Fruit fly (Drosophila melanogaster) ovary, adult (tissue): Measurements from ENCODE around the gene Vml.

Experiments used
- CG17801 ChIP-seq: fragments of 200-800 bp; optimal IDR thresholded peaks from 2 replicates; lab custom pipeline; 2019; ENCODE audit warnings: missing biosample characterization, mild to moderate bottlenecking, missing genetic modification characterization, moderate library complexity; ENCODE audit not compliant: partially characterized antibody

Gene Vml

DNA sequence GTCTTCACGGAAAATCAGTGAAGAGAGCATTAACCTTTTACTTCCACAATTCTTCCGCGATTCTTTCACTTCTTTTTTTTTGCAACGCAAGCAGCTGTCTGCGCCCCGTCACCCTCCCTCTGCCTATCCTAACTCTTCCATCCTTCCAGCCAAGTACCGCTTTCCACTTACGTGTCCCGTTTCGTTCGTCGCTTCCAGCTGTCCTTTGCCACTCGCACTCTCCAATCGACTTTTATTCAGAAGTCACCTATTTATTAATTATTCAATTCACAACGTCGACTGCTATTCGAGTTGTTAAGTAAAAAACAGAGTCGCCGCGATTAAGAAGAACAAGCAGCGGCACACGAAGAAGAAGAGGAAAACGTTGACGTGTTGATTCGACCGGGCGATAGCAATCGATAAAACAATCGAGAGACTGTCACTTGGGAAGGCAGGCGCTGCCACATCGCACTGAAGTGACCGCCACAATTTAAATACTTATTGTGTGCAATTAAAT, 870 bp upstream of the Vml start, which contains the start of gene Grp170:
Grp170 (minus strand) TSS at position 365 of the 496 bp plus-strand sequence.
- peak; percentile 54 for TF ChIP-seq CG17801 (GFP tag; lab: Kevin White, UChicago)

DNA sequence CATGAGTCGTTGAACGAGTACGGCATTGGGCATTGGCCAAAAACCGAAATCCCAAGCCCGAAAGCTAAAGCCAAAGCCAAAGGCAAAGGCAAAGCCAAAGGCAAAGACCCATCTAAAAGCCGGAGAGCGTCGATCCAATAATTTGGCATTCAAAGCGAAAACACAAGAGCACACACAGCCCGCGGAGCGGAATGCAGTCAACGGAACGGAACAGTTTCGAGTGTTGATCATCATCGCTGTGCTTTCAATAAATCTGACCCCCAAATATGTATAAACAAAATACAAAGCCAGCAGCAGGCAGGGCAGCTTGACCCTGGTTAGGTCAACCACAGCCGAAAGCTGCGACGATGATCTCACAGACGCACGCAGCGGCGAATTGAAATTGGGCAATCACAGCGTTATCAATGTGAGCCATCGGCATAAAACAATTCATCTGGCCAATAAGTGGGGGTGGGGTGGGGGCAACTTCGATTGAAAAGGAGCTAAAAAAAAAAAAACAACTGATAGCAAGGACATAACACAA, 3.2 kb downstream of the Vml start:
- no peak for TF ChIP-seq CG17801 (GFP tag; lab: Kevin White, UChicago)

DNA sequence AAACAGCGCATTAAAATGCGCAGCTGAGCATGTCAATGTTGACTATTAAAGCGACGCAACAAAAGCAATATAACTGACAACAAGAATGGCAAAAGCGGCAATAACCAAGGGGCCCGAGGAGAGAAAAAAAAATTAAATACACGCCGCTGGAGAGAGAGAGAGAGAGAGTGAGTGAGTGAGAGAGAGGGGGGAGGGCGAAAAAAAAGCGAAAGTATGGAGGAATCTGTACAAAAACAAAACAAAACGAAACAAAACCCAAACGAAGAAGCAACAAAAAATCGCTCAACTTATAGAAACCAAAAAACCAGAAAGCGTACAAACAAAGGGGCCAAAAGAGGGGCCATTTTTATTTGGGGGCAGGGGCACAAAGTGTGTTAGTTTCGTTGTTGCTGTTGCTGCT, 7.8 kb downstream of the Vml start:
- TF ChIP-seq CG17801 (GFP tag; lab: Kevin White, UChicago) = no peak

DNA sequence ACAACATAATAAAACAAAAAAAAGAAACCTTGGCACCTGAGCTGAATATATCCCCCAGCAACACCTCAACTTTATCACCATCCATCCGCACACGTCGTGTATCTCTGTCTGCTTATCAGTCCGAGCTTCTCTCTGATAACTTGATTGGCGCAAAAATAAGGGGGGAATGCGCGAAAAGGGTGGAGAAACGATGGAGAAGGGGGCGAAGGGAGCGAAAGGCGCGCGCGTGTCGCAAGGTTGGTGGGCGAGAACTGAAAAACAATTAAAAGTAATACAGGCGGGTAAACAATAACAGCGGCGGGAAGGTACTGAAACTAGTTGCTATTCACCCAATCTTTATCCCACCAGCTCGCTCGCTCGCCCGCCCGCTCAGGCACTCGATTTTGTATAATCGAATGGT, 10.6 kb downstream of the Vml start:
- no peak for TF ChIP-seq CG17801 (GFP tag; lab: Kevin White, UChicago)

DNA sequence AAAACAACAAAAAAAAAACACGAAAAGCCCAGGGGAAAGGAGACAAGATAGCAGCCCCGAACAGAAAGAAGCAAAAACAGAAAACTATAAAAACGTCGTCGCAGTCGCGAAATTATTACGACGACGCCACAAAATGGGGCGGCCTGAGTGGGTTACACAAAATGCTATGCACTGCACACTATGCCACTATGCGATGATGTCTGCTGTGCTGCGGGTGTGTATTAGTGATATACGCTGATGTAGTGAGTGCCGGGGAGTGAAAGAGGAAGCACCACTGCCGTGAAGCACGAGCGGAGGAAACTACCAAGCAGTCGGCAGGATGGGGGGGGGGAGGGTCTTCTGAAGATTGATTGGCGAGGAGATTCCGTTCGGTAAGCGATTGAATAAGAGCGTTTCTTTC, 11.4 kb downstream of the Vml start:
- TF ChIP-seq CG17801 (GFP tag; lab: Kevin White, UChicago) = no peak

DNA sequence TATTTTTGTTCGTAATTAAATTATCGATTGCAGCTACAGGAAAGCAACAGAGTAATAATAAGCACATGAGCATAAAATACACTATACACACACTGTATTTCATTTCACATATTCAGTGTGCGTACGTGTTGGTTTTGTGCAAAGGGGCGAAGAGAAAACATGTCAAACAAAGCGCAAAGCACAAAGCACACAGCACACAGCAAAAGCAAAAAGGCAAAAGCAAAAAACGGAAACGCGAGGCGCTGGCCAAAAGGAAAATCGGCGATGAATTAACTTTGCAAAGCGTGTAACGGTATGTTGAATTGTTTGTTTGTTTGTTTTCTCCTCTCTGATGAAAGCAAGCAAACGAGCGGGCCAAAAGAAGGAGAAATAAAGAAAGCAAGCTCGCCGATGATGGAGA, 12.7 kb downstream of the Vml start:
- TF ChIP-seq CG17801 (GFP tag; lab: Kevin White, UChicago) = no peak

DNA sequence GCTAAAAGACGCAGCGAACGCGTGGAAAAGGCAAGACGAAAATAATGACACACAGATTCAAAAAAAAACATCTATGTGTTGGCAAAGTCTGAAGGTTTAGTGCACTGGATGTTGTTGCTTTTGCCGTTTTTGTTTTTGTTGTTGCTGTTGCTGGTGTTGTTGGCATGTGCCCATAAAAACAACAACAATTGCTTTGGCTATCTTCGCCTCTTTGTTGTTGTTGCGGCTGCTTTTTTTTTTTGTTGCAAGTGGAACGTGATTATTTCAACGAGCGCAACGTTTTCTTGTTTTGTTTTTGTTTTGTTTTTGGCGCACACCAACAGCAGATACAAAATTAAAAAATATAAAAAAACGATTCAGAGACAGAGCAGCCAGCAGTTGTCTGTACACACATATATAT, 13.5 kb downstream of the Vml start:
- TF ChIP-seq CG17801 (GFP tag; lab: Kevin White, UChicago) = peak; percentile 75

DNA sequence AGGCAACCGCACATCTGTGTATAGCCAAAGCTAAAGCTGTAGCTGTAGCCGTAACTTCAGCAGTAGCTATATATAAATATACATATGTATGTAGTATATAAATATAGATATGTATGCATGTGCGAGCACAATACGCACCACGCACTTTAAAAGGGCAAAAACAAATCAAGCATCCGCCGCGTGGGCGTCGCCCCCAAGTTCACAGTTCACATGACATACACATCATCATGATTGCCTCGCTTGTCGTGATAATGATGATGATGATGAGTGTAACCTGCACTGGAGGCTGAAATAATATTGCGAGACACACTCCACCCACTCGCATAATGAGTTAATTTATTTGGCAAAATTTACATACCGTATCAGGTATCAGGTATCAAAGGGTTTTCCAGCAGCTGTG, 15.4 kb downstream of the Vml start:
- TF ChIP-seq CG17801 (GFP tag; lab: Kevin White, UChicago) = no peak

DNA sequence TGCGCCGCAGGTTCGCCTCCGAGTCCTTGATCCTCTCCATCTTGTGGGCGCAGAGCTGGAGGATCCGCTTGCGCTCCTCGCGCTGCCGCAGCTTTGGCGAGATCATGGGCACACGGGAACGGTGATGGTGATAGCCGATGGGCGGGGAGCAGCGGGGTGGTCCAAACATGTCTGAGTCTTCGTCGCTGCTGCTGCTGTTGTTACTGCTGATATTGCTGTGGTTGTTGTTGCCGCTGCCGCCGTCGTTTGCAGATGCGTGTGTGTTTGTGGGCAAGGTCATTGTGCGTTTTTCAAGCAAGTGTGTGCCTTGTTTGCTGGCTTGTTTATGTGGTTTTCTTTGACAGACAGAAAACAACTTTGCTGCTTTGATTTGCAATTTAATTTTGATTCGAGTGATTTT, 16.8 kb downstream of the Vml start:
- no peak for TF ChIP-seq CG17801 (GFP tag; lab: Kevin White, UChicago)

DNA sequence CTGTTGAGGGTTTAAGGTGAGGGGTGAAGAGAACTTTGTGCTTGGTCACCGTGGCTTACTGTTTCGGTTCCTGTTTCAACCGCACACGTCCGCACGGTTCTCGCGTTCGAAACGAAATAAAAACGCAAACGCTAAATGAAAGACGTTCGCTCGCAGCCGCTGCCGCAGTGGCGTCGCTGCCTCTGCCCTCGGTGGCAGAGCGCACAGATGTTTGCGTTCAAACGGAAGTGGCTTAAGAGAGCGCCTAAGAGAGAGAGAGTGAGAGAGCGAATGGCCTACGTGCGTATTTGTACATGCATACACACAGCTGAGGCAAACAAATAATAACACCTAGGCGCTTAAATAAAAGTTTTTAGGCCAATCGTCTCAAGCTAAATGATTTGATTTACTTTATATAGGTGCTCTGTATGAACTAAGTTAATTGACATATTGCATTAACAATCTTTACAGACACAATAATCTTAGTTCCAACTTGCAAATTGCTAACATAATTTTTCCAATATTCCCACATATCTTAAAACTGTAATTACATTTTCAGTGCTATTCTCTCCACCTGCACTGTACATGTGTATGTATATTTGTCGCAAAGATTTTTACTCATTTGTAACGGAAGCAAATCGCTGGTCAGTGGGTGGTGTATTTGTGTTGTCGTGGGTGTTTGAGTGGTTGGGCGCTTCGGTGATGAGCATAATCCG, 17.8 kb downstream of the Vml start, which contains the start of gene CG2865:
CG2865 (minus strand) TSS at position 118 of the 695 bp plus-strand sequence.
- TF ChIP-seq CG17801 (GFP tag; lab: Kevin White, UChicago) = peak; percentile 99

DNA sequence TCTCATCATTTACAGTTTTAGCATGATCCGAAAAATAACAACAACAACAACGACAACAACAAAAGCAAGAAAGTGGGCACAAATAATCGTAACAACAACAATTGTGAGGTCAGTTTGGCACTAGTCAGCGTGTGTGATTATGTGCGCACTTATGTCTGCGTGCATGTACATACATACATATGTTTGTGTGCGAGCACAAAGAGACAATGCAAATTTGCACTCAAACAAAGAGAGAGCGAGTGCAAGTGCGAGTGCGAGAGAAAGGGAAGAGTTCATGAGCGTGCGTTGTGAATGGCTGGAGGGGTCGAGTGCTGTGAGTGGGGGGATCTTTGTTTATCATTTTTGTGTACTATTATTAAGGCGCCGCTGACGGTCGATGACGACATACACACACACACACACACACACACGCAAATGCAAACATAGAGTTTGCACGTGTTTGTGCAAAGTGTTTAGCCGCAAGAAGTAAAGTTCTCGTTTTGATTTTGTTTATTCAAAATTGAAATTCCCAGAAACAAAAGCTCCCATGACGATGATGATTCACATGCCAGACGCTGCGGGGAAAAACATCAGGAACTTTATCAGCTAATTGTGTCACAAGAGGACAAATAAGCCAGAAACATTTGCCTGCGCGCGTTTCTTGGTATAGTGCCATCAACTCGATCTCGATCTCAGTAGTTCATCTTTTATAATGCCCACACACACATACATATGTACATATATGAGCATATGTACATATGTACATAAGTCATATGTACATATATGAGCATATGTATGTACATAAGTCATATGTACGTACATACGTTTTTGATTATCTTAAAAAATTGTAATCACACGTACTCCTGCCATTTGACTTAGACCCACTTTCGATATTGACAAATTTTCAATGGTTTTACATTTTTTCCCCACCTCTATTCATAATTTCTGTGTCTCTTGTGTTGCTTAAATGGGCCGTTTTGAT, 19.1 kb downstream of the Vml start:
- peak; percentile 46 for TF ChIP-seq CG17801 (GFP tag; lab: Kevin White, UChicago)

DNA sequence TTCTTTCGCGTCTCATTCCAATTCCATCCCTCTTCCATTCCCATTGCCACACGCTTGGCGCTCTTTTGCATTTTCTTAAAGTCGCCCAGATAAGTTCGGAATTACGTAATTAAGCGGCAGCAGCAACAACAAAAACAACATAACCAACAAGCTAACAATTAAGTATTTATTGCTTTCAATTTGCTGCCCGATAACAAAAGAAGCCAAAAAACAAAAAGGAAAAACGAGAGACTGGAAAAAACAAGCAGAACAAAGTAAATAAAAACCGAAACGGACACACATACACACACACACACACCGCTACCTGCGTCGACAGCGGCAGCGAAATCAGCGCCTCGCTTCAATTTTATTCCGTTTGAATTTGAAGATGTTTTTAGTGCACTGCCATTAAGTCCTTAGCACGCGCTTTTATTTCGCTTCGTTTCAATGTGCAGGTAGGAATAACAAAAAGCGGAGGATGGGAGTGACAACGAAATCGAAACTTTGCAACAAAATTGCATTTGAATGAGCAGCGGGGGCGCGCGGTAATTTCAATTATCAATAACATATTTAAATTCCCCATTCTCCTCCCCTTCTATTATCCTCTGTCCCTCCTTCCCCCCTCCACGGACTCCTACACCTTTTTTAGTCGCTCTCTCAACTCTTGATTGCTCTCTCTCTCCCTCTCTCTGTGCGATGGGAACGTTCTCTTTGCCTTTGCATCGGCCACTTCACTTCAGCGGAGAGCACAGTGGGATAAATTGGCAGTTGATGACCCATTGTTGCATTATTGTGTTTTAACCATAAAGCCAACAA, 20.0 kb downstream of the Vml start, which contains the start of gene Raf:
Raf (plus strand) TSS at position 32 of the 795 bp plus-strand sequence.
- peak; percentile 39 for TF ChIP-seq CG17801 (GFP tag; lab: Kevin White, UChicago)

DNA sequence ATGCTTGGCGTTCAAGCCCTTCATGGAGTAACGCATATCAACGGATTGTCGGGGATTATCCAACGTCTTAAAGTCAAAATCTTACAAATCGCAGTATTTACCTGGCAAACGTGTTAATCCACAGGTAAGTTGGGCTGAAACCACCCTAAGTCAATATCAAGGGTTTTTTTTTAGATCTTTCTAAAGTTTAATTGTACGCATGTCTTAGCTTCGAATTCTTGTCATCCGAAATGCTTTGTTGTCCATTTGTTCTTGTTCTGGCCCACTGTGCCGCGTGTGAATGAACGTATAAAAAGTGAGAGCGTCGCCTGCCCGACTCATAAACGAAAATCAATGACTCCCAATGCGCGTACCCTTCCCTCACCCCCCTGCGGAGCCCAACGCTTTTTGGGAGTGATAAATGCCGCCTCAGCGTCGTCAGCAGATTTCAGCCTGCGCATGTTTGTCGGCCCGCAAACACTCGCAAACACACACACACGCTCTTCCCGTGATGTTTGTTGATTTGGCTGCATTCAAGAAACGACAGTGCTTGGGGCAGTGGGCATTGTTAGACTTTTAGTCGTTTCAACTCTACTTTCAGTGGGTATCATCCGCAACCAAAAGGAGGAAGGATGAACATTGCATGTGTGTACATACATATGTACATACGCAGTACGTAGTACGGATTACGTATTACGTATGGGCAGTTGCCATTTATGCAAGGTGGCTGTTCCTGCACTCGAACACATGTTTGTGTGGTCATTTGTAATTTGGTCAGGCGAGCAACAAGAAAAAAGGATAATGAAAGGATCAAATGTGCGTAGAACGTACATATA, 20.8 kb downstream of the Vml start:
- peak; percentile 81 for TF ChIP-seq CG17801 (GFP tag; lab: Kevin White, UChicago)
